Worm (Caenorhabditis elegans) whole organism, L2 larva: ENCODE data around the gene C28F5.1.

Experiments
- ZK546.5 ChIP-seq: sonication (generic microtip); optimal IDR thresholded peaks from 2 replicates; lab custom pipeline; 2017; ENCODE audit warnings: missing biosample characterization, missing genetic modification characterization
- dmd-4 ChIP-seq: sonication (generic microtip); optimal IDR thresholded peaks from 2 replicates; lab custom pipeline; 2017; ENCODE audit warnings: missing biosample characterization, missing genetic modification characterization
- nhr-11 ChIP-seq: fragments of 150-350 bp; optimal IDR thresholded peaks from 2 replicates; lab custom pipeline; 2014; ENCODE audit warnings: missing biosample characterization, missing genetic modification characterization
- nhr-12 ChIP-seq: fragments of 150-350 bp; optimal IDR thresholded peaks from 2 replicates; lab custom pipeline; 2014; ENCODE audit warnings: missing biosample characterization, missing genetic modification characterization
- nhr-25 ChIP-seq: fragments of 150-350 bp; sonication (generic microtip); optimal IDR thresholded peaks from 3 replicates; lab custom pipeline; 2014; ENCODE audit warnings: missing biosample characterization, missing genetic modification characterization

- TF ChIP-seq ZK546.5 (tag; lab: Kevin White, UChicago) (no peak), nhr-11 (tag; lab: Kevin White, UChicago) (no peak), nhr-25 (tag; lab: Kevin White, UChicago) (no peak), dmd-4 (tag; lab: Kevin White, UChicago) (no peak), nhr-12 (tag; lab: Kevin White, UChicago) (no peak)
Measured at ce11 chrII:7494155-7494554, 10.9 kb upstream of the C28F5.1 start, which contains the start of gene R10H1.1.
